Fruit fly (Drosophila melanogaster) whole organism, embryonic: ENCODE results near the gene CG7564.

Experiments
- BEAF-32 ChIP-seq: fragments of 200-800 bp; sonication (Bioruptor generic); optimal IDR thresholded peaks from 3 replicates; lab custom pipeline; 2017; ENCODE audit warnings: missing biosample characterization, missing genetic modification characterization, mild to moderate bottlenecking, moderate library complexity, missing genetic modification reagents
- CG10462 ChIP-seq: fragments of 200-800 bp; sonication (Bioruptor generic); optimal IDR thresholded peaks from 2 replicates; lab custom pipeline; 2016; ENCODE audit warnings: missing biosample characterization, missing genetic modification characterization
- CG11504 ChIP-seq: fragments of 200-800 bp; sonication (Bioruptor generic); optimal IDR thresholded peaks from 3 replicates; lab custom pipeline; 2019; ENCODE audit warnings: missing biosample characterization, mild to moderate bottlenecking, missing genetic modification characterization, moderate library complexity
- CG11560 ChIP-seq: fragments of 200-800 bp; sonication (Bioruptor generic); IDR thresholded peaks from 3 replicates; pipeline ENCODE4 v1.3.6; 2022; ENCODE audit warnings: missing biosample characterization, missing genetic modification characterization
- CG12769 ChIP-seq: fragments of 200-800 bp; sonication (Bioruptor generic); optimal IDR thresholded peaks from 2 replicates; lab custom pipeline; 2019; ENCODE audit warnings: missing biosample characterization, mild to moderate bottlenecking, missing genetic modification characterization, moderate library complexity
- CG12942 ChIP-seq: fragments of 200-800 bp; sonication (Bioruptor generic); optimal IDR thresholded peaks from 3 replicates; lab custom pipeline; 2016; ENCODE audit warnings: missing biosample characterization, missing genetic modification characterization
- CG15479 ChIP-seq: fragments of 200-800 bp; sonication (Bioruptor generic); optimal IDR thresholded peaks from 3 replicates; lab custom pipeline; 2019; ENCODE audit warnings: missing biosample characterization, mild to moderate bottlenecking, missing genetic modification characterization, moderate library complexity
- CG18619 ChIP-seq: fragments of 200-800 bp; sonication (Bioruptor generic); optimal IDR thresholded peaks from 3 replicates; lab custom pipeline; 2017; ENCODE audit warnings: missing biosample characterization, mild to moderate bottlenecking, missing genetic modification characterization
- CG2129 ChIP-seq: fragments of 200-800 bp; sonication (Bioruptor generic); IDR thresholded peaks from 2 replicates; pipeline ENCODE4 v1.3.6; 2022; ENCODE audit warnings: missing biosample characterization, missing genetic modification characterization; ENCODE audit not compliant: partially characterized antibody
- CG33213 ChIP-seq: fragments of 200-800 bp; sonication (Bioruptor generic); optimal IDR thresholded peaks from 3 replicates; lab custom pipeline; 2016; ENCODE audit warnings: missing biosample characterization, missing genetic modification characterization
- CG4328 ChIP-seq: fragments of 200-800 bp; sonication (Bioruptor generic); optimal IDR thresholded peaks from 3 replicates; lab custom pipeline; 2017; ENCODE audit warnings: missing biosample characterization, missing genetic modification reagents, missing genetic modification characterization
- CG4820 ChIP-seq: fragments of 200-800 bp; sonication (Bioruptor generic); optimal IDR thresholded peaks from 3 replicates; lab custom pipeline; 2016; ENCODE audit warnings: missing biosample characterization, missing genetic modification characterization
- CG5953 ChIP-seq: fragments of 200-800 bp; sonication (Bioruptor generic); IDR thresholded peaks from 2 replicates; pipeline ENCODE4 v1.3.6; 2022; ENCODE audit warnings: missing biosample characterization, missing genetic modification characterization
- CG6765 ChIP-seq: fragments of 200-800 bp; sonication (Bioruptor generic); optimal IDR thresholded peaks from 3 replicates; lab custom pipeline; 2017; ENCODE audit warnings: missing biosample characterization, mild to moderate bottlenecking, missing genetic modification characterization
- CG8478 ChIP-seq: fragments of >200 bp; optimal IDR thresholded peaks from 2 replicates; lab custom pipeline; 2018
- CG8924 ChIP-seq: fragments of 200-800 bp; optimal IDR thresholded peaks from 3 replicates; lab custom pipeline; 2019; ENCODE audit warnings: missing biosample characterization, mild to moderate bottlenecking, missing genetic modification characterization, moderate library complexity
- CG9609 ChIP-seq: fragments of 200-800 bp; sonication (Bioruptor generic); optimal IDR thresholded peaks from 3 replicates; lab custom pipeline; 2016; ENCODE audit warnings: missing biosample characterization, missing genetic modification characterization
- CG9817 ChIP-seq: fragments of 200-800 bp; sonication (Bioruptor generic); optimal IDR thresholded peaks from 2 replicates; lab custom pipeline; 2018; ENCODE audit warnings: missing biosample characterization, mild to moderate bottlenecking, missing genetic modification characterization, moderate library complexity
- CoRest ChIP-seq: fragments of 200-800 bp; sonication (Bioruptor generic); optimal IDR thresholded peaks from 3 replicates; lab custom pipeline; 2018; ENCODE audit warnings: missing biosample characterization, mild to moderate bottlenecking, missing genetic modification characterization, moderate library complexity
- Deaf1 ChIP-seq: fragments of 200-800 bp; optimal IDR thresholded peaks from 3 replicates; lab custom pipeline; 2019; ENCODE audit warnings: missing biosample characterization, mild to moderate bottlenecking, missing genetic modification characterization, moderate library complexity
- Doc3 ChIP-seq: fragments of 200-800 bp; sonication (Bioruptor generic); IDR thresholded peaks from 3 replicates; pipeline ENCODE4 v1.3.6; 2022; ENCODE audit warnings: missing biosample characterization, missing genetic modification characterization; ENCODE audit not compliant: partially characterized antibody
- Dref ChIP-seq: fragments of 200-800 bp; sonication (Bioruptor generic); IDR thresholded peaks from 2 replicates; pipeline ENCODE4 v1.3.6; 2022; ENCODE audit warnings: missing biosample characterization, missing genetic modification characterization
- Elba2 ChIP-seq: fragments of 200-800 bp; sonication (Bioruptor generic); optimal IDR thresholded peaks from 3 replicates; lab custom pipeline; 2016; ENCODE audit warnings: missing biosample characterization, missing genetic modification characterization
- Ets65A ChIP-seq: fragments of 200-800 bp; sonication (Bioruptor generic); peaks from one replicate; lab custom pipeline; 2016; ENCODE audit warnings: missing biosample characterization, missing genetic modification characterization
- HHEX ChIP-seq: fragments of 200-800 bp; sonication (Bioruptor generic); optimal IDR thresholded peaks from 3 replicates; lab custom pipeline; 2017; ENCODE audit warnings: missing biosample characterization, mild to moderate bottlenecking, missing genetic modification characterization, missing genetic modification reagents
- Lpt ChIP-seq: fragments of >200 bp; optimal IDR thresholded peaks from 2 replicates; lab custom pipeline; 2018; ENCODE audit warnings: missing biosample characterization, missing genetic modification characterization
- Mes4 ChIP-seq: fragments of 200-800 bp; sonication (Bioruptor generic); optimal IDR thresholded peaks from 2 replicates; lab custom pipeline; 2016; ENCODE audit warnings: missing biosample characterization, missing genetic modification characterization
- Stat92E ChIP-seq, 3 experiments: fragments of >200 bp in 2 of 3; fragments of 200-800 bp in 1 of 3; sonication (Bioruptor generic) in 1 of 3; optimal IDR thresholded peaks; 2 replicates each; lab custom pipeline; 2017 to 2019; ENCODE audit warnings: missing biosample characterization in 3 of 3, missing genetic modification characterization in 3 of 3, mild to moderate bottlenecking in 1 of 3, moderate library complexity in 1 of 3
- Trl ChIP-seq, 3 experiments: fragments of >200 bp in 2 of 3; fragments of 200-800 bp in 1 of 3; sonication (Bioruptor generic) in 1 of 3; optimal IDR thresholded peaks; 2 replicates in 1 of 3; 3 replicates in 2 of 3; lab custom pipeline; 2016 to 2017; ENCODE audit warnings: missing biosample characterization in 1 of 3, missing genetic modification characterization in 1 of 3
- Xbp1 ChIP-seq: fragments of 200-800 bp; sonication (Bioruptor generic); optimal IDR thresholded peaks from 3 replicates; lab custom pipeline; 2016; ENCODE audit warnings: missing biosample characterization, mild to moderate bottlenecking, missing genetic modification characterization
- ash1 ChIP-seq: fragments of 200-800 bp; sonication (Bioruptor generic); optimal IDR thresholded peaks from 2 replicates; lab custom pipeline; 2018; ENCODE audit warnings: missing biosample characterization, mild to moderate bottlenecking, missing genetic modification characterization
- az2 ChIP-seq: fragments of 200-800 bp; sonication (Bioruptor generic); optimal IDR thresholded peaks from 3 replicates; lab custom pipeline; 2016; ENCODE audit warnings: missing biosample characterization, missing genetic modification characterization
- bcd ChIP-seq: fragments of 200-800 bp; sonication (Bioruptor generic); optimal IDR thresholded peaks from 2 replicates; lab custom pipeline; 2017; ENCODE audit warnings: missing biosample characterization, mild to moderate bottlenecking, missing genetic modification characterization
- btn ChIP-seq: fragments of 200-800 bp; sonication (Bioruptor generic); optimal IDR thresholded peaks from 2 replicates; lab custom pipeline; 2016; ENCODE audit warnings: missing biosample characterization, missing genetic modification characterization
- danr ChIP-seq: fragments of 200-800 bp; sonication (Bioruptor generic); IDR thresholded peaks from 2 replicates; pipeline ENCODE4 v1.3.6; 2022; ENCODE audit warnings: missing biosample characterization, missing genetic modification characterization
- gcm ChIP-seq: fragments of 200-800 bp; sonication (Bioruptor generic); optimal IDR thresholded peaks from 2 replicates; lab custom pipeline; 2019; ENCODE audit warnings: missing biosample characterization, mild to moderate bottlenecking, missing genetic modification characterization, moderate library complexity
- grau ChIP-seq: fragments of 200-800 bp; optimal IDR thresholded peaks from 3 replicates; lab custom pipeline; 2019; ENCODE audit warnings: missing biosample characterization, mild to moderate bottlenecking, missing genetic modification characterization, moderate library complexity
- gsb ChIP-seq: fragments of 200-800 bp; sonication (Bioruptor generic); IDR thresholded peaks from 2 replicates; pipeline ENCODE4 v1.3.6; 2022; ENCODE audit warnings: missing biosample characterization, missing genetic modification characterization
- ken ChIP-seq: fragments of 200-800 bp; sonication (Bioruptor generic); IDR thresholded peaks from 3 replicates; pipeline ENCODE4 v1.3.6; 2022; ENCODE audit warnings: missing biosample characterization, missing genetic modification characterization
- knrl ChIP-seq: fragments of 200-800 bp; sonication (Bioruptor generic); IDR thresholded peaks from 3 replicates; pipeline ENCODE4 v1.3.6; 2022; ENCODE audit warnings: missing biosample characterization, missing genetic modification characterization; ENCODE audit not compliant: partially characterized antibody
- oc ChIP-seq: fragments of 200-800 bp; sonication (Bioruptor generic); optimal IDR thresholded peaks from 2 replicates; lab custom pipeline; 2018; ENCODE audit warnings: missing biosample characterization, mild to moderate bottlenecking, missing genetic modification characterization, moderate library complexity
- org-1 ChIP-seq: fragments of 200-800 bp; sonication (Bioruptor generic); optimal IDR thresholded peaks from 2 replicates; lab custom pipeline; 2017; ENCODE audit warnings: missing biosample characterization, missing genetic modification characterization
- pan ChIP-seq, 4 experiments: fragments of >200 bp in 3 of 4; fragments of 200-800 bp in 1 of 4; sonication (Bioruptor generic) in 1 of 4; optimal IDR thresholded peaks in 3 of 4; IDR thresholded peaks in 1 of 4; 2 replicates each; pipeline versions ENCODE4 v1.3.6 to Lab custom; 2017 to 2022; ENCODE audit warnings: missing biosample characterization in 2 of 4, missing genetic modification characterization in 2 of 4, mixed read lengths in 1 of 4
- pita ChIP-seq: fragments of 200-800 bp; sonication (Bioruptor generic); optimal IDR thresholded peaks from 2 replicates; lab custom pipeline; 2017; ENCODE audit warnings: missing biosample characterization, mild to moderate bottlenecking, missing genetic modification characterization
- sc ChIP-seq, 3 experiments: fragments of >200 bp in 2 of 3; fragments of 200-800 bp in 1 of 3; sonication (Bioruptor generic) in 1 of 3; optimal IDR thresholded peaks; 2 replicates in 2 of 3; 3 replicates in 1 of 3; lab custom pipeline; 2017; ENCODE audit warnings: mild to moderate bottlenecking in 1 of 3, missing biosample characterization in 1 of 3, missing genetic modification characterization in 1 of 3, missing genetic modification reagents in 1 of 3
- sens-2 ChIP-seq: fragments of 200-800 bp; sonication (Bioruptor generic); IDR thresholded peaks from 2 replicates; pipeline ENCODE4 v1.3.6; 2022; ENCODE audit warnings: missing biosample characterization, missing genetic modification characterization
- wor ChIP-seq: fragments of 200-800 bp; sonication (Bioruptor generic); IDR thresholded peaks from 2 replicates; pipeline ENCODE4 v1.3.6; 2022; ENCODE audit warnings: missing biosample characterization, missing genetic modification characterization
- zfh2 ChIP-seq: fragments of 200-800 bp; sonication (Bioruptor generic); optimal IDR thresholded peaks from 2 replicates; lab custom pipeline; 2016; ENCODE audit warnings: missing biosample characterization, missing genetic modification characterization

CG7564 gene

dm6 chr3L:17474711-17475451, 39.2 kb upstream of the CG7564 start, which contains the start of the genes UQCR-Q and CG46525 (continued):
- TF ChIP-seq wor (GFP tag; lab: Robert Waterston, UW) (no peak), BEAF-32 (GFP tag; lab: Kevin White, UChicago) (peak; percentile 45), Deaf1 (tag; lab: Kevin White, UChicago) (no peak), CG11560 (tag; lab: Robert Waterston, UW) (no peak), CG9817 (tag; lab: Kevin White, UChicago) (no peak), Xbp1 (GFP tag; lab: Kevin White, UChicago) (peak; percentile 20), bcd (GFP tag; lab: Kevin White, UChicago) (no peak), CG9609 (GFP tag; lab: Kevin White, UChicago) (no peak), btn (no peak), danr (GFP tag; lab: Robert Waterston, UW) (no peak), HHEX (GFP tag; lab: Kevin White, UChicago) (no peak), CG11504 (tag; lab: Kevin White, UChicago) (peak; percentile 37), az2 (GFP tag; lab: Kevin White, UChicago) (no peak), CG8478 (lab: Kevin White, UChicago) (no peak), CoRest (tag; lab: Kevin White, UChicago) (peak; percentile 46), Elba2 (peak; percentile 12), sc (optimal IDR thresholded peaks at IDR 0.05; lab: Kevin White, UChicago) (no peak), sc (GFP tag; optimal IDR thresholded peaks at IDR 0.05; lab: Kevin White, UChicago) (no peak), CG5953 (no peak), ken (GFP tag; lab: Robert Waterston, UW) (no peak), gsb (GFP tag; lab: Robert Waterston, UW) (no peak), gcm (GFP tag; lab: Kevin White, UChicago) (no peak), Doc3 (GFP tag; lab: Robert Waterston, UW) (no peak), Stat92E (GFP tag; optimal IDR thresholded peaks at IDR 0.05; lab: Kevin White, UChicago) (no peak), Lpt (GFP tag; lab: Kevin White, UChicago) (no peak), CG2129 (GFP tag; lab: Robert Waterston, UW) (no peak), CG8924 (peak; percentile 5), sens-2 (no peak), CG15479 (GFP tag; lab: Kevin White, UChicago) (no peak), CG18619 (no peak), grau (tag; lab: Kevin White, UChicago) (peak; percentile 15), knrl (GFP tag; lab: Robert Waterston, UW) (peak; percentile 22; the same call in 1 of the 3 replicates), CG12769 (peak; percentile 48), CG4820 (GFP tag; lab: Kevin White, UChicago) (no peak), CG10462 (GFP tag; lab: Kevin White, UChicago) (no peak), CG4328 (GFP tag; lab: Kevin White, UChicago) (no peak), CG12942 (GFP tag; lab: Kevin White, UChicago) (no peak), org-1 (no peak), CG33213 (peak; percentile 72), Mes4 (GFP tag; lab: Kevin White, UChicago) (no peak), pan (optimal IDR thresholded peaks at IDR 0.05; lab: Kevin White, UChicago) (no peak), pan (GFP tag; optimal IDR thresholded peaks at IDR 0.05 in 1 of 2, IDR thresholded peaks at IDR 0.05 in 1 of 2) (no peak), pita (peak; percentile 96), oc (no peak), ash1 (no peak), Dref (peak; percentile 39), CG6765 (GFP tag; lab: Kevin White, UChicago) (no peak), Ets65A (peak; percentile 53), Trl (optimal IDR thresholded peaks at IDR 0.05; lab: Kevin White, UChicago) (no peak), Trl (GFP tag; optimal IDR thresholded peaks at IDR 0.05; lab: Kevin White, UChicago) (no peak), zfh2 (no peak)
